Fruit fly (Drosophila melanogaster): ENCODE results near the gene CG10561.

The CG10561 gene

DNA sequence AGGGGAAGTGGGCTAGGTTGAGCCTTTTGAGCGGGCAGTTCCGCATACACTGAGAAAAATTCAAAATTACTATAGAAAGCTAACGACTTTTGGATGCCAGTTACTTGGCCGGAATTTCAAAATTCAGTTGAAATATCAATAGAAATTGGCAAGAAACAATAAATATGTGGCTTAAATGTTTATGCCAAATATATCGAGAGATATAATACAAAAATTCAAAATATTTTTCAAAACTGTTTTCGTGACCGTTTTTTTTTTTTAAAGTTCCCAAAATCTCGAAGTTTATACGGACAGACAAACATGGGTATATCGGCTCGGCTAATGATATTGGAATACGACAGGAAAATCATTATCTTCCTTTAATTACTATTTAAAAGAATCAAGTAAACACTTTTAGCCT, 6.8 kb downstream of the CG10561 start (continued):
- TF ChIP-seq CG10209 (GFP tag; optimal IDR thresholded peaks at IDR 0.05): no peak
- TF ChIP-seq CG10431 (GFP tag; optimal IDR thresholded peaks at IDR 0.05): no peak
- TF ChIP-seq CG34422 (GFP tag; IDR thresholded peaks at IDR 0.05): peak; percentile 38; the same call in 1 of the 3 replicates
- TF ChIP-seq Abd-B (GFP tag; optimal IDR thresholded peaks at IDR 0.05): peak; percentile 0
- TF ChIP-seq Kr (GFP tag; optimal IDR thresholded peaks at IDR 0.05): no peak
- TF ChIP-seq mld (GFP tag; IDR thresholded peaks at IDR 0.05; ENCODE audit: partially characterized antibody): no peak
- TF ChIP-seq ato (GFP tag; IDR thresholded peaks at IDR 0.05; ENCODE audit: partially characterized antibody): no peak
- TF ChIP-seq CG30431 (GFP tag; optimal IDR thresholded peaks at IDR 0.05): no peak
- no peak for TF ChIP-seq dm (GFP tag; optimal IDR thresholded peaks at IDR 0.05)
- TF ChIP-seq pum (GFP tag; optimal IDR thresholded peaks at IDR 0.05): no peak
- TF ChIP-seq Xrp1 (GFP tag; IDR thresholded peaks at IDR 0.05): peak; percentile 22; the same call in 1 of the 2 replicates
- TF ChIP-seq Camta (GFP tag; optimal IDR thresholded peaks at IDR 0.05): peak; percentile 21
- no peak for TF ChIP-seq HLH4C (GFP tag; IDR thresholded peaks at IDR 0.05; ENCODE audit: partially characterized antibody)
- TF ChIP-seq CG1603 (tag; optimal IDR thresholded peaks at IDR 0.05): no peak
- TF ChIP-seq CG12744 (GFP tag; optimal IDR thresholded peaks at IDR 0.05): no peak
- TF ChIP-seq Hmx (GFP tag; optimal IDR thresholded peaks at IDR 0.05): no peak
- TF ChIP-seq gem (tag; optimal IDR thresholded peaks at IDR 0.05): no peak
- TF ChIP-seq her (GFP tag; optimal IDR thresholded peaks at IDR 0.05): no peak
- TF ChIP-seq Ets65A (GFP tag): peak; percentile 93
- peak; percentile 40 for TF ChIP-seq chn (GFP tag; optimal IDR thresholded peaks at IDR 0.05)
- TF ChIP-seq CG13296 (GFP tag; optimal IDR thresholded peaks at IDR 0.05): no peak
- TF ChIP-seq tio (GFP tag; optimal IDR thresholded peaks at IDR 0.05): no peak
- TF ChIP-seq nom (GFP tag; optimal IDR thresholded peaks at IDR 0.05): no peak
- TF ChIP-seq BtbVII (GFP tag; optimal IDR thresholded peaks at IDR 0.05): peak; percentile 52
- TF ChIP-seq luna (GFP tag; optimal IDR thresholded peaks at IDR 0.05): no peak
- no peak; the same call in 1 of the 3 replicates for TF ChIP-seq dysf (GFP tag; IDR thresholded peaks at IDR 0.05)
- TF ChIP-seq CG17359 (tag; optimal IDR thresholded peaks at IDR 0.05): peak; percentile 52
- no peak for TF ChIP-seq CG34224 (GFP tag; IDR thresholded peaks at IDR 0.05; ENCODE audit: partially characterized antibody)
- no peak for TF ChIP-seq NK7.1 (GFP tag; optimal IDR thresholded peaks at IDR 0.05)
- TF ChIP-seq CG15269 (tag; optimal IDR thresholded peaks at IDR 0.05): peak; percentile 54
- no peak for TF ChIP-seq shn (GFP tag; optimal IDR thresholded peaks at IDR 0.05)
- no peak for TF ChIP-seq pb (GFP tag; optimal IDR thresholded peaks at IDR 0.05)
- no peak for TF ChIP-seq CG13894 (tag; optimal IDR thresholded peaks at IDR 0.05)
- TF ChIP-seq gt (GFP tag; IDR thresholded peaks at IDR 0.05): no peak
- TF ChIP-seq ERR (GFP tag; optimal IDR thresholded peaks at IDR 0.05): no peak
- no peak for TF ChIP-seq bigmax (GFP tag; optimal IDR thresholded peaks at IDR 0.05)
- TF ChIP-seq Fer2 (tag; optimal IDR thresholded peaks at IDR 0.05): no peak
- TF ChIP-seq cato (GFP tag; optimal IDR thresholded peaks at IDR 0.05; ENCODE audit: borderline replicate concordance): no peak
- no peak for TF ChIP-seq ap (GFP tag; IDR thresholded peaks at IDR 0.05)
- peak; percentile 37 for TF ChIP-seq HLH54F (GFP tag; optimal IDR thresholded peaks at IDR 0.05)
- no peak for TF ChIP-seq CG17568 (GFP tag; optimal IDR thresholded peaks at IDR 0.05)
- TF ChIP-seq Nf-YB (GFP tag; optimal IDR thresholded peaks at IDR 0.05): no peak
- TF ChIP-seq CG9932 (GFP tag; IDR thresholded peaks at IDR 0.05): peak; percentile 50; the same call in 1 of the 2 replicates
- TF ChIP-seq Atf6 (GFP tag; IDR thresholded peaks at IDR 0.05): no peak
- TF ChIP-seq hb (GFP tag; IDR thresholded peaks at IDR 0.05; ENCODE audit: partially characterized antibody): no peak
- peak; percentile 57 for TF ChIP-seq CG18599 (GFP tag; optimal IDR thresholded peaks at IDR 0.05)
- no peak for TF ChIP-seq zf30C (GFP tag; optimal IDR thresholded peaks at IDR 0.05)
- no peak for TF ChIP-seq zen2 (GFP tag; IDR thresholded peaks at IDR 0.05; ENCODE audit: partially characterized antibody)
- no peak for TF ChIP-seq NfI (GFP tag; optimal IDR thresholded peaks at IDR 0.05)
- peak; percentile 7 for TF ChIP-seq CG18476 (GFP tag; optimal IDR thresholded peaks at IDR 0.05)
- no peak for TF ChIP-seq B-H1 (GFP tag; IDR thresholded peaks at IDR 0.05)

All from whole organism, embryonic.